Worm (Caenorhabditis elegans) whole organism, young adult: ENCODE results near the gene T25B9.9.

ENCODE experiments used
- B0261.1 ChIP-seq: sonication (generic microtip); optimal IDR thresholded peaks from 2 replicates; lab custom pipeline; 2016; ENCODE audit warnings: mild to moderate bottlenecking, missing genetic modification characterization, moderate library complexity, missing compliant biosample characterization
- D2030.7 ChIP-seq: fragments of 200-800 bp; sonication (Bioruptor generic); IDR thresholded peaks from 2 replicates; pipeline ENCODE4 v1.3.6; 2022; ENCODE audit warnings: missing genetic modification reagents, missing genetic modification characterization, missing compliant biosample characterization
- F33H1.4 ChIP-seq: fragments of 200-800 bp; sonication (Bioruptor generic); IDR thresholded peaks from 2 replicates; pipeline ENCODE4 v1.3.6; 2022; ENCODE audit warnings: missing genetic modification reagents, missing genetic modification characterization, missing compliant biosample characterization
- F37B4.10 ChIP-seq: fragments of 200-800 bp; sonication (Bioruptor generic); IDR thresholded peaks from 2 replicates; pipeline ENCODE4 v1.3.6; 2022; ENCODE audit warnings: missing genetic modification characterization, missing compliant biosample characterization
- F55B11.4 ChIP-seq: sonication (generic microtip); optimal IDR thresholded peaks from 2 replicates; lab custom pipeline; 2016; ENCODE audit warnings: missing compliant biosample characterization, missing genetic modification characterization, borderline replicate concordance; ENCODE audit not compliant: insufficient read depth
- T07F8.4 ChIP-seq: sonication (generic microtip); optimal IDR thresholded peaks from 2 replicates; lab custom pipeline; 2016; ENCODE audit warnings: mild to moderate bottlenecking, missing genetic modification characterization, moderate library complexity, missing compliant biosample characterization
- Y56A3A.18 ChIP-seq: fragments of 200-800 bp; sonication (Bioruptor generic); IDR thresholded peaks from 2 replicates; pipeline ENCODE4 v1.3.6; 2022; ENCODE audit warnings: missing genetic modification reagents, missing genetic modification characterization, missing compliant biosample characterization
- Y95B8A.8 ChIP-seq: fragments of 200-800 bp; sonication (Bioruptor generic); IDR thresholded peaks from 2 replicates; pipeline ENCODE4 v1.3.6; 2022; ENCODE audit warnings: missing genetic modification reagents, missing genetic modification characterization, missing compliant biosample characterization
- atf-7 ChIP-seq: sonication (generic microtip); optimal IDR thresholded peaks from 2 replicates; lab custom pipeline; 2017; ENCODE audit warnings: mild to moderate bottlenecking, missing genetic modification characterization, missing compliant biosample characterization
- bed-2 ChIP-seq: fragments of 200-800 bp; sonication (Bioruptor generic); IDR thresholded peaks from 2 replicates; pipeline ENCODE4 v1.3.6; 2022; ENCODE audit warnings: missing genetic modification reagents, missing genetic modification characterization, missing compliant biosample characterization
- cebp-1 ChIP-seq, 2 experiments: fragments of 200-800 bp in 1 of 2; sonication (Bioruptor generic) in 1 of 2; sonication (generic microtip) in 1 of 2; IDR thresholded peaks in 1 of 2; optimal IDR thresholded peaks in 1 of 2; 2 replicates each; pipeline versions ENCODE4 v1.3.6 to Lab custom; 2017 to 2022; ENCODE audit warnings: missing compliant biosample characterization in 2 of 2, missing genetic modification characterization in 2 of 2, mild to moderate bottlenecking in 1 of 2, missing genetic modification reagents in 1 of 2, moderate library complexity in 1 of 2
- ceh-58 ChIP-seq: fragments of 200-800 bp; sonication (Bioruptor generic); IDR thresholded peaks from 2 replicates; pipeline ENCODE4 v1.3.6; 2022; ENCODE audit warnings: missing genetic modification characterization, missing compliant biosample characterization
- ceh-79 ChIP-seq: sonication (generic microtip); optimal IDR thresholded peaks from 2 replicates; lab custom pipeline; 2017; ENCODE audit warnings: mild to moderate bottlenecking, missing genetic modification characterization, missing compliant biosample characterization
- die-1 ChIP-seq: sonication (generic microtip); optimal IDR thresholded peaks from 2 replicates; lab custom pipeline; 2016; ENCODE audit warnings: missing genotype, mild to moderate bottlenecking, missing genetic modification characterization, missing compliant biosample characterization
- dox-1 ChIP-seq: fragments of 200-800 bp; sonication (Bioruptor generic); IDR thresholded peaks from 2 replicates; pipeline ENCODE4 v1.3.6; 2022; ENCODE audit warnings: missing genetic modification reagents, missing genetic modification characterization, missing compliant biosample characterization
- dpl-1 ChIP-seq: fragments of 150-350 bp; optimal IDR thresholded peaks from 2 replicates; lab custom pipeline; 2014; ENCODE audit warnings: missing biosample characterization, missing genetic modification reagents, missing genetic modification characterization
- egrh-3 ChIP-seq: fragments of 200-800 bp; sonication (Bioruptor generic); IDR thresholded peaks from 2 replicates; pipeline ENCODE4 v1.3.6; 2022; ENCODE audit warnings: missing genetic modification reagents, missing genetic modification characterization, missing compliant biosample characterization
- fkh-3 ChIP-seq: sonication (generic microtip); optimal IDR thresholded peaks from 2 replicates; lab custom pipeline; 2016; ENCODE audit warnings: mild to moderate bottlenecking, missing genetic modification characterization, missing compliant biosample characterization
- gei-17 ChIP-seq: fragments of 200-800 bp; sonication (Bioruptor generic); optimal IDR thresholded peaks from 2 replicates; lab custom pipeline; 2018; ENCODE audit warnings: mild to moderate bottlenecking, missing genetic modification characterization, missing compliant biosample characterization
- hlh-26 ChIP-seq: fragments of 200-800 bp; sonication (Bioruptor generic); conservative IDR thresholded peaks from 2 replicates; pipeline ENCODE4 v1.3.6; 2022; ENCODE audit warnings: missing genetic modification reagents, missing genetic modification characterization, missing compliant biosample characterization
- hsf-1 ChIP-seq: fragments of 200-800 bp; sonication (Bioruptor generic); IDR thresholded peaks from 2 replicates; pipeline ENCODE4 v1.3.6; 2022; ENCODE audit warnings: missing genetic modification reagents, missing genetic modification characterization, missing compliant biosample characterization
- lag-1 ChIP-seq: fragments of 200-800 bp; sonication (Bioruptor generic); IDR thresholded peaks from 2 replicates; pipeline ENCODE4 v1.3.6; 2022; ENCODE audit warnings: missing genetic modification reagents, missing genetic modification characterization, missing compliant biosample characterization
- lin-40 ChIP-seq: sonication (generic microtip); optimal IDR thresholded peaks from 2 replicates; lab custom pipeline; 2016; ENCODE audit warnings: missing genetic modification characterization, mild to moderate bottlenecking, missing compliant biosample characterization, missing genotype, missing genetic modification reagents
- lsy-27 ChIP-seq: sonication (generic microtip); optimal IDR thresholded peaks from 2 replicates; lab custom pipeline; 2017; ENCODE audit warnings: missing genetic modification characterization, mild to moderate bottlenecking, missing compliant biosample characterization, antibody characterized with exemption, missing genotype, borderline replicate concordance; ENCODE audit not compliant: insufficient read depth
- madf-6 ChIP-seq: fragments of 200-800 bp; sonication (Bioruptor generic); IDR thresholded peaks from 2 replicates; pipeline ENCODE4 v1.3.6; 2022; ENCODE audit warnings: missing genetic modification reagents, missing genetic modification characterization, missing compliant biosample characterization
- mcd-1 ChIP-seq: fragments of 200-800 bp; sonication (Bioruptor generic); IDR thresholded peaks from 2 replicates; pipeline ENCODE4 v1.3.6; 2022; ENCODE audit warnings: missing genetic modification reagents, missing genetic modification characterization, missing compliant biosample characterization
- mel-28 ChIP-seq: sonication (generic microtip); optimal IDR thresholded peaks from 2 replicates; lab custom pipeline; 2016; ENCODE audit warnings: borderline replicate concordance, mild to moderate bottlenecking, missing genetic modification characterization, missing compliant biosample characterization
- mes-4 ChIP-seq: sonication (generic microtip); optimal IDR thresholded peaks from 2 replicates; lab custom pipeline; 2016; ENCODE audit warnings: missing genotype, missing genetic modification characterization, missing compliant biosample characterization
- mxl-1 ChIP-seq: sonication (generic microtip); optimal IDR thresholded peaks from 2 replicates; lab custom pipeline; 2016; ENCODE audit warnings: missing genetic modification characterization, missing compliant biosample characterization
- nfyb-1 ChIP-seq: fragments of 200-800 bp; sonication (Bioruptor generic); IDR thresholded peaks from 2 replicates; pipeline ENCODE4 v1.3.6; 2022; ENCODE audit warnings: missing genetic modification reagents, missing genetic modification characterization, missing compliant biosample characterization
- pbrm-1 ChIP-seq: fragments of 200-800 bp; sonication (Bioruptor generic); IDR thresholded peaks from 2 replicates; pipeline ENCODE4 v1.3.6; 2022; ENCODE audit warnings: missing genetic modification reagents, missing genetic modification characterization, missing compliant biosample characterization
- pha-4 ChIP-seq: fragments of 150-350 bp; sonication (generic microtip); optimal IDR thresholded peaks from 2 replicates; lab custom pipeline; 2014; ENCODE audit warnings: missing biosample characterization, missing genetic modification reagents, missing genetic modification characterization
- rcor-1 ChIP-seq: fragments of 200-800 bp; sonication (Bioruptor generic); IDR thresholded peaks from 2 replicates; pipeline ENCODE4 v1.3.6; 2022; ENCODE audit warnings: missing genetic modification reagents, missing genetic modification characterization, missing compliant biosample characterization
- rec-8 ChIP-seq, 2 experiments: sonication (generic microtip); optimal IDR thresholded peaks; 2 replicates each; lab custom pipeline; 2016; ENCODE audit warnings: mild to moderate bottlenecking in 2 of 2, missing genetic modification characterization in 2 of 2, missing genetic modification reagents in 2 of 2, missing genotype in 2 of 2, missing biosample characterization in 1 of 2, missing compliant biosample characterization in 1 of 2, moderate library complexity in 1 of 2
- sdz-38 ChIP-seq: sonication (generic microtip); optimal IDR thresholded peaks from 2 replicates; lab custom pipeline; 2016; ENCODE audit warnings: missing genotype, missing genetic modification characterization, missing compliant biosample characterization
- ztf-26 ChIP-seq: sonication (generic microtip); optimal IDR thresholded peaks from 2 replicates; lab custom pipeline; 2017; ENCODE audit warnings: missing genetic modification characterization, missing compliant biosample characterization
- ztf-28 ChIP-seq: fragments of 200-800 bp; sonication (Bioruptor generic); IDR thresholded peaks from 2 replicates; pipeline ENCODE4 v1.3.6; 2022; ENCODE audit warnings: missing genetic modification reagents, missing genetic modification characterization, missing compliant biosample characterization

T25B9.9 gene

ce11 chrIV:10778582-10778981, 9.1 kb downstream of the T25B9.9 start (continued):
- TF ChIP-seq mes-4 (tag; lab: Kevin White, UChicago) (no peak), D2030.7 (GFP tag; lab: Robert Waterston, UW) (no peak), ztf-28 (no peak), F33H1.4 (GFP tag; lab: Robert Waterston, UW) (no peak), mxl-1 (tag; lab: Kevin White, UChicago) (no peak), atf-7 (tag; lab: Kevin White, UChicago) (no peak), gei-17 (no peak)

- TF ChIP-seq nfyb-1 (GFP tag; lab: Robert Waterston, UW) (0 out of 2 replicates have a peak, but pooled peaks have one; percentile 11), madf-6 (GFP tag; lab: Robert Waterston, UW) (no peak)
- TF ChIP-seq, all 124 proteins: peak for 1
Observed at ce11 chrIV:10779328-10779727, 9.9 kb downstream of the T25B9.9 start.

- TF ChIP-seq nfyb-1 (GFP tag; lab: Robert Waterston, UW) = no peak
- TF ChIP-seq B0261.1 (tag; lab: Kevin White, UChicago) = no peak
- no peak for TF ChIP-seq Y56A3A.18 (GFP tag; lab: Robert Waterston, UW)
- no peak for TF ChIP-seq hsf-1 (GFP tag; lab: Robert Waterston, UW)
Observed at ce11 chrIV:10780583-10780982, 11.1 kb downstream of the T25B9.9 start, which contains the start of gene swt-3. Gene swt-3, minus strand, starts transcription at chrIV:10780683.

ce11 chrIV:10781346-10781745, 11.9 kb downstream of the T25B9.9 start:
- TF ChIP-seq ceh-58 (GFP tag; lab: Robert Waterston, UW) = no peak
- TF ChIP-seq F37B4.10 = no peak
- no peak for TF ChIP-seq ceh-79 (tag; lab: Kevin White, UChicago)
- TF ChIP-seq lag-1 (GFP tag; lab: Robert Waterston, UW) = no peak
- TF ChIP-seq ztf-28 = no peak
- TF ChIP-seq ztf-26 = no peak
- TF ChIP-seq die-1 (tag; lab: Kevin White, UChicago) = no peak
- no peak for TF ChIP-seq dpl-1 (GFP tag; lab: Kevin White, UChicago)
- TF ChIP-seq pbrm-1 (GFP tag; lab: Robert Waterston, UW) = no peak
- no peak for TF ChIP-seq sdz-38 (tag; lab: Kevin White, UChicago)
- no peak for TF ChIP-seq mxl-1 (tag; lab: Kevin White, UChicago)
- no peak for TF ChIP-seq mcd-1 (GFP tag; lab: Robert Waterston, UW)
- no peak for TF ChIP-seq cebp-1 (GFP tag; IDR thresholded peaks at IDR 0.05; lab: Robert Waterston, UW)
- TF ChIP-seq cebp-1 (tag; optimal IDR thresholded peaks at IDR 0.05; lab: Kevin White, UChicago) = no peak
- no peak for TF ChIP-seq rcor-1 (GFP tag; lab: Robert Waterston, UW)
- TF ChIP-seq mel-28 (tag; lab: Kevin White, UChicago) = no peak
- TF ChIP-seq, all 124 proteins: peak for 0

- no peak for TF ChIP-seq rcor-1 (GFP tag; lab: Robert Waterston, UW)
- TF ChIP-seq lin-40 (tag; lab: Kevin White, UChicago) = peak; percentile 32
- TF ChIP-seq bed-2 (GFP tag; lab: Robert Waterston, UW) = no peak
- TF ChIP-seq lsy-27 (tag; lab: Kevin White, UChicago) = no peak
- no peak for TF ChIP-seq T07F8.4
- TF ChIP-seq rec-8 (tag; optimal IDR thresholded peaks at IDR 0.05; lab: Kevin White, UChicago) = no peak
- no peak for TF ChIP-seq pha-4
- TF ChIP-seq egrh-3 = no peak
- no peak for TF ChIP-seq F55B11.4
- peak; percentile 57 for TF ChIP-seq ztf-26
- no peak for TF ChIP-seq fkh-3
- no peak for TF ChIP-seq hlh-26 (GFP tag; lab: Robert Waterston, UW)
- TF ChIP-seq Y95B8A.8 (GFP tag; lab: Robert Waterston, UW) = no peak
- no peak for TF ChIP-seq cebp-1 (GFP tag; IDR thresholded peaks at IDR 0.05; lab: Robert Waterston, UW)
- no peak for TF ChIP-seq cebp-1 (tag; optimal IDR thresholded peaks at IDR 0.05; lab: Kevin White, UChicago)
- no peak for TF ChIP-seq madf-6 (GFP tag; lab: Robert Waterston, UW)
- TF ChIP-seq dox-1 = no peak
Observed at ce11 chrIV:10782014-10782413, 12.6 kb downstream of the T25B9.9 start.
